Worm (Caenorhabditis elegans): ENCODE results near the gene Y43F8C.7.
A peak's percentile ranks its signal among the peaks of the same experiment; 100 is the strongest.

The Y43F8C.7 gene

ce11 chrV:19643015-19643414 lies 815 bp downstream of the Y43F8C.7 start (continued):
- peak; percentile 81 for TF ChIP-seq snu-23 (GFP tag; optimal IDR thresholded peaks at IDR 0.05)
- peak; percentile 62 for TF ChIP-seq unc-86 (tag; optimal IDR thresholded peaks at IDR 0.05)
- TF ChIP-seq fkh-10 (GFP tag; optimal IDR thresholded peaks at IDR 0.05): no peak
- TF ChIP-seq nhr-28 (tag; optimal IDR thresholded peaks at IDR 0.05): no peak
- TF ChIP-seq ceh-63 (GFP tag; optimal IDR thresholded peaks at IDR 0.05): no peak
- peak; percentile 79 for TF ChIP-seq nhr-85 (tag)
- TF ChIP-seq fos-1 (tag; optimal IDR thresholded peaks at IDR 0.05): peak; percentile 36
- peak; percentile 36 for TF ChIP-seq vab-15 (tag; optimal IDR thresholded peaks at IDR 0.05)
- TF ChIP-seq mep-1 (tag; optimal IDR thresholded peaks at IDR 0.05): peak; percentile 77
- peak; percentile 25 for TF ChIP-seq ztf-4 (tag; optimal IDR thresholded peaks at IDR 0.05)
- peak; percentile 72 for TF ChIP-seq unc-98 (GFP tag; IDR thresholded peaks at IDR 0.05)
- TF ChIP-seq nhr-12 (tag; optimal IDR thresholded peaks at IDR 0.05): no peak
- peak; percentile 77 for TF ChIP-seq egl-13 (tag; optimal IDR thresholded peaks at IDR 0.05)
- no peak for TF ChIP-seq hlh-17 (GFP tag; optimal IDR thresholded peaks at IDR 0.05; ENCODE audit: borderline replicate concordance)
- TF ChIP-seq zag-1 (tag; optimal IDR thresholded peaks at IDR 0.05): no peak
- peak; percentile 76 for TF ChIP-seq tbx-2 (tag; optimal IDR thresholded peaks at IDR 0.05)
- no peak for TF ChIP-seq tlp-1 (tag; optimal IDR thresholded peaks at IDR 0.05)
- TF ChIP-seq C04F5.9 (tag; optimal IDR thresholded peaks at IDR 0.05): peak; percentile 34
- TF ChIP-seq nhr-20 (tag; optimal IDR thresholded peaks at IDR 0.05): no peak
- TF ChIP-seq pax-3 (tag; optimal IDR thresholded peaks at IDR 0.05): peak; percentile 63
- no peak for TF ChIP-seq mef-2 (tag; optimal IDR thresholded peaks at IDR 0.05)
- no peak for TF ChIP-seq ceh-90 (tag; optimal IDR thresholded peaks at IDR 0.05)
- TF ChIP-seq nhr-47 (tag; optimal IDR thresholded peaks at IDR 0.05): no peak
- TF ChIP-seq dpl-1 (GFP tag; optimal IDR thresholded peaks at IDR 0.05): peak in 2 of 3 experiments; percentile 29 to 40
- TF ChIP-seq Y116A8C.19 (tag; optimal IDR thresholded peaks at IDR 0.05; ENCODE audit: borderline replicate concordance): no peak
- no peak for TF ChIP-seq pqm-1 (tag; optimal IDR thresholded peaks at IDR 0.05)
- peak; percentile 20 for TF ChIP-seq sup-37 (GFP tag; optimal IDR thresholded peaks at IDR 0.05)
- peak; percentile 36 for TF ChIP-seq xbp-1 (tag; optimal IDR thresholded peaks at IDR 0.05)
- no peak for TF ChIP-seq ceh-88 (GFP tag; IDR thresholded peaks at IDR 0.05)
- 0 out of 2 replicates have a peak, but pooled peaks have one; percentile 71 for TF ChIP-seq ets-5 (GFP tag; IDR thresholded peaks at IDR 0.05)
- peak; percentile 61 for TF ChIP-seq snpc-4 (tag; optimal IDR thresholded peaks at IDR 0.05)
- TF ChIP-seq efl-3 (GFP tag; optimal IDR thresholded peaks at IDR 0.05): no peak
- TF ChIP-seq mdl-1 (tag; optimal IDR thresholded peaks at IDR 0.05): peak in 1 of 2 experiments; percentile 40
- no peak for TF ChIP-seq pag-3 (tag; optimal IDR thresholded peaks at IDR 0.05; ENCODE audit: borderline replicate concordance, insufficient read depth)
- no peak for TF ChIP-seq ama-1 (optimal IDR thresholded peaks at IDR 0.05)
- peak; percentile 53 for TF ChIP-seq elt-2 (tag; optimal IDR thresholded peaks at IDR 0.05)
- peak; percentile 69 for TF ChIP-seq fkh-8 (tag; optimal IDR thresholded peaks at IDR 0.05)
- peak; percentile 79 for TF ChIP-seq jun-1 (tag; optimal IDR thresholded peaks at IDR 0.05)
- no peak for TF ChIP-seq rnt-1 (tag; optimal IDR thresholded peaks at IDR 0.05)
- peak; percentile 83 for TF ChIP-seq dsc-1 (tag; optimal IDR thresholded peaks at IDR 0.05)
- TF ChIP-seq ztf-11 (tag; optimal IDR thresholded peaks at IDR 0.05): peak in 1 of 2 experiments; percentile 64
- no peak for TF ChIP-seq nhr-71 (tag; optimal IDR thresholded peaks at IDR 0.05)
- no peak for TF ChIP-seq lin-15B (tag; optimal IDR thresholded peaks at IDR 0.05)
- TF ChIP-seq elt-3 (tag; optimal IDR thresholded peaks at IDR 0.05): peak in 2 of 6 experiments; percentile 21 to 58
- TF ChIP-seq C34B4.2 (tag; optimal IDR thresholded peaks at IDR 0.05): no peak
- TF ChIP-seq sox-4 (tag; optimal IDR thresholded peaks at IDR 0.05): peak; percentile 28
- no peak for TF ChIP-seq aha-1 (tag; optimal IDR thresholded peaks at IDR 0.05)
- no peak for TF ChIP-seq aly-2 (tag; optimal IDR thresholded peaks at IDR 0.05)
- peak; percentile 7 for TF ChIP-seq unc-130 (tag; optimal IDR thresholded peaks at IDR 0.05)
- TF ChIP-seq egl-27 (tag; optimal IDR thresholded peaks at IDR 0.05): no peak
- TF ChIP-seq lin-13 (GFP tag; optimal IDR thresholded peaks at IDR 0.05): peak; percentile 66
- TF ChIP-seq efl-1 (optimal IDR thresholded peaks at IDR 0.05): peak; percentile 30 to 64
- peak; percentile 43 to 95 for TF ChIP-seq efl-1 (GFP tag; optimal IDR thresholded peaks at IDR 0.05 in 1 of 2)
- peak; percentile 51 for TF ChIP-seq skn-1 (tag; optimal IDR thresholded peaks at IDR 0.05)
